Worm (Caenorhabditis elegans) whole organism, L4/young adult: ENCODE data around the gene let-767.

Experiments
- W03F9.2 ChIP-seq: fragments of 150-350 bp; optimal IDR thresholded peaks from 2 replicates; lab custom pipeline; 2014; ENCODE audit warnings: missing biosample characterization, missing genetic modification characterization
- dao-5 ChIP-seq: sonication (generic microtip); optimal IDR thresholded peaks from 2 replicates; lab custom pipeline; 2016; ENCODE audit warnings: missing genotype, missing genetic modification characterization, moderate library complexity, missing compliant biosample characterization
- him-1 ChIP-seq: sonication (generic microtip); optimal IDR thresholded peaks from 2 replicates; lab custom pipeline; 2016; ENCODE audit warnings: missing genotype, missing genetic modification reagents, missing genetic modification characterization, missing compliant biosample characterization

- TF ChIP-seq W03F9.2 (no peak), dao-5 (tag; lab: Kevin White, UChicago) (no peak), him-1 (tag; lab: Kevin White, UChicago) (no peak)
Measured at ce11 chrIII:6368524-6368923, 28.8 kb upstream of the let-767 start.
